Worm (Caenorhabditis elegans): ENCODE results near the gene lron-10.

DNA sequence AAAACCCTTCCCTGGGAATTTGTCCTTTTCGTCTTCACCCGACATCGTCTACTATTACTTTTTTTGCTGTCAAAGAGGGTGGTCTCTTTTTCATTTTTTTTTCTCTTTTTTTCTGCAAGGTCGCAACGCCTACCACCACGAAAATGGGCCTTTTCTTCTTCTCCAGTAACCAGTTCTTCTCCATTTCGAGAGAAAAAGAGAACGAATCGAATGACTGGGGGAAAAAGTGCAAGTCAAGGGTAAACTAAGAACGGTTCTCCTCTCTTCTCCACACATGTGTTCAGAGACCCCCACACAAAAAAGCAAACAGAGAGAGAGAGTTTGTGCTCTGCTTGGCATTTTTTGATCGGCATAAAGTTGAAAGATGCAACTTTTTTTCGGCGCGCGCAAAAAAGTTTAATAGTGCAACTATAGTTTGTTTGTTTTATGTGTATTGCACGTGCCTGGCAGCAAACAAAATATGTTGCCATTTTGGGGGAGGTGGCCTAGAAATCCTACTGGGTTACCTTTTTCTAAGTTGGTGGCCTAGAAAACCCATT is 15.4 kb upstream of the lron-10 start:
- TF ChIP-seq dao-5 (tag; optimal IDR thresholded peaks at IDR 0.05) = no peak
- TF ChIP-seq him-1 (tag; optimal IDR thresholded peaks at IDR 0.05) = no peak

Measured in whole organism, L4/young adult.